Worm (Caenorhabditis elegans) whole organism, dauer: ENCODE results near the gene cat-4.

ENCODE experiments used
- unc-62 ChIP-seq: sonication (generic microtip); optimal IDR thresholded peaks from 2 replicates; lab custom pipeline; 2017; ENCODE audit warnings: missing biosample characterization, missing genetic modification reagents, missing genetic modification characterization

cat-4 gene

ce11 chrV:10557094-10557493 lies 7.6 kb upstream of the cat-4 start:
- no peak for TF ChIP-seq unc-62 (GFP tag; lab: Kevin White, UChicago)

- no peak for TF ChIP-seq unc-62 (GFP tag; lab: Kevin White, UChicago)
Measured at ce11 chrV:10557676-10558075, 7.0 kb upstream of the cat-4 start, which contains the start of gene best-14. Gene best-14 (plus strand): TSS chrV:10557976.

- TF ChIP-seq unc-62 (GFP tag; lab: Kevin White, UChicago): no peak
Measured at ce11 chrV:10560621-10561020, 4.1 kb upstream of the cat-4 start, which contains the start of gene col-152. Gene col-152 (plus strand): TSS chrV:10560921.

ce11 chrV:10561632-10562031 lies 3.0 kb upstream of the cat-4 start:
- TF ChIP-seq unc-62 (GFP tag; lab: Kevin White, UChicago): no peak

- no peak for TF ChIP-seq unc-62 (GFP tag; lab: Kevin White, UChicago)
Measured at ce11 chrV:10562817-10563216, 1.9 kb upstream of the cat-4 start.

ce11 chrV:10564140-10564539 lies 540 bp upstream of the cat-4 start:
- no peak for TF ChIP-seq unc-62 (GFP tag; lab: Kevin White, UChicago)

- no peak for TF ChIP-seq unc-62 (GFP tag; lab: Kevin White, UChicago)
Measured at ce11 chrV:10568496-10568895, 3.8 kb downstream of the cat-4 start.

- no peak for TF ChIP-seq unc-62 (GFP tag; lab: Kevin White, UChicago)
Measured at ce11 chrV:10571523-10571922, 6.8 kb downstream of the cat-4 start.

- no peak for TF ChIP-seq unc-62 (GFP tag; lab: Kevin White, UChicago)
Measured at ce11 chrV:10572614-10573013, 7.9 kb downstream of the cat-4 start, which contains the start of gene del-6. Gene del-6 (plus strand): TSS chrV:10572914.

ce11 chrV:10574197-10574596 lies 9.5 kb downstream of the cat-4 start:
- no peak for TF ChIP-seq unc-62 (GFP tag; lab: Kevin White, UChicago)

ce11 chrV:10576319-10576718 lies 11.6 kb downstream of the cat-4 start, which contains the start of gene vps-54:
Gene vps-54 (minus strand): TSS chrV:10576419.
- no peak for TF ChIP-seq unc-62 (GFP tag; lab: Kevin White, UChicago)

- no peak for TF ChIP-seq unc-62 (GFP tag; lab: Kevin White, UChicago)
Measured at ce11 chrV:10578226-10578625, 13.5 kb downstream of the cat-4 start, which contains the start of gene mics-1. Gene mics-1 (minus strand): TSS chrV:10578326.

- TF ChIP-seq unc-62 (GFP tag; lab: Kevin White, UChicago): no peak
Measured at ce11 chrV:10578938-10579337, 14.3 kb downstream of the cat-4 start, which contains the start of the genes erh-1 and lpd-9. Gene erh-1 (minus strand): TSS chrV:10579141. Gene lpd-9 (plus strand): TSS chrV:10579305.

- no peak for TF ChIP-seq unc-62 (GFP tag; lab: Kevin White, UChicago)
Measured at ce11 chrV:10580638-10581037, 16.0 kb downstream of the cat-4 start.

- no peak for TF ChIP-seq unc-62 (GFP tag; lab: Kevin White, UChicago)
Measured at ce11 chrV:10581837-10582300, 17.2 kb downstream of the cat-4 start, which contains the start of gene T21C9.6. Gene T21C9.6 (plus strand): TSS chrV:10581887.

ce11 chrV:10588694-10589093 lies 24.0 kb downstream of the cat-4 start, which contains the start of gene srg-32:
Gene srg-32 (minus strand): TSS chrV:10588794.
- TF ChIP-seq unc-62 (GFP tag; lab: Kevin White, UChicago): no peak
